Fruit fly (Drosophila melanogaster) whole organism, embryonic: ENCODE results near the gene CG33282.

ENCODE experiments used
- Aef1 ChIP-seq: fragments of 200-800 bp; sonication (Bioruptor generic); IDR thresholded peaks from 3 replicates; pipeline ENCODE4 v1.3.6; 2022; ENCODE audit warnings: missing biosample characterization, missing genetic modification characterization
- B-H2 ChIP-seq: fragments of 200-800 bp; sonication (Bioruptor generic); optimal IDR thresholded peaks from 2 replicates; lab custom pipeline; 2018; ENCODE audit warnings: missing biosample characterization, mild to moderate bottlenecking, missing genetic modification characterization
- CG10267 ChIP-seq: fragments of 200-800 bp; sonication (Bioruptor generic); optimal IDR thresholded peaks from 2 replicates; lab custom pipeline; 2018; ENCODE audit warnings: missing biosample characterization, mild to moderate bottlenecking, missing genetic modification characterization, moderate library complexity
- CG10462 ChIP-seq: fragments of 200-800 bp; sonication (Bioruptor generic); optimal IDR thresholded peaks from 2 replicates; lab custom pipeline; 2016; ENCODE audit warnings: missing biosample characterization, missing genetic modification characterization
- CG10979 ChIP-seq: fragments of 200-800 bp; sonication (Bioruptor generic); optimal IDR thresholded peaks from 2 replicates; lab custom pipeline; 2018; ENCODE audit warnings: missing biosample characterization, mild to moderate bottlenecking, missing genetic modification characterization, moderate library complexity
- CG1233 ChIP-seq: fragments of 200-800 bp; sonication (Bioruptor generic); optimal IDR thresholded peaks from 4 replicates; lab custom pipeline; 2018; ENCODE audit warnings: missing biosample characterization, mild to moderate bottlenecking, missing genetic modification characterization
- CG13123 ChIP-seq: fragments of 200-800 bp; sonication (Bioruptor generic); optimal IDR thresholded peaks from 2 replicates; lab custom pipeline; 2016; ENCODE audit warnings: missing biosample characterization, missing genetic modification characterization
- CG13624 ChIP-seq: fragments of 200-800 bp; sonication (Bioruptor generic); optimal IDR thresholded peaks from 2 replicates; lab custom pipeline; 2016; ENCODE audit warnings: missing biosample characterization, missing genetic modification characterization
- CG14014 ChIP-seq: fragments of 200-800 bp; sonication (Bioruptor generic); IDR thresholded peaks from 2 replicates; pipeline ENCODE4 v1.3.6; 2022; ENCODE audit warnings: missing biosample characterization, missing genetic modification characterization
- CG15011 ChIP-seq: fragments of 200-800 bp; sonication (Bioruptor generic); optimal IDR thresholded peaks from 3 replicates; lab custom pipeline; 2018; ENCODE audit warnings: missing biosample characterization, mild to moderate bottlenecking, missing genetic modification characterization
- CG15601 ChIP-seq: fragments of 200-800 bp; sonication (Bioruptor generic); optimal IDR thresholded peaks from 3 replicates; lab custom pipeline; 2019; ENCODE audit warnings: missing biosample characterization, mild to moderate bottlenecking, missing genetic modification characterization, moderate library complexity
- CG17359 ChIP-seq: fragments of 200-800 bp; sonication (Bioruptor generic); optimal IDR thresholded peaks from 3 replicates; lab custom pipeline; 2018; ENCODE audit warnings: missing biosample characterization, mild to moderate bottlenecking, missing genetic modification characterization, moderate library complexity
- CG18599 ChIP-seq: fragments of 200-800 bp; sonication (Bioruptor generic); optimal IDR thresholded peaks from 3 replicates; lab custom pipeline; 2017; ENCODE audit warnings: missing biosample characterization, missing genetic modification characterization, mild to moderate bottlenecking, moderate library complexity, missing genetic modification reagents
- CG18619 ChIP-seq: fragments of 200-800 bp; sonication (Bioruptor generic); optimal IDR thresholded peaks from 3 replicates; lab custom pipeline; 2017; ENCODE audit warnings: missing biosample characterization, mild to moderate bottlenecking, missing genetic modification characterization
- CG2199 ChIP-seq: fragments of 200-800 bp; sonication (Bioruptor generic); IDR thresholded peaks from 3 replicates; pipeline ENCODE4 v1.3.6; 2022; ENCODE audit warnings: missing biosample characterization, missing genetic modification characterization
- CG33213 ChIP-seq: fragments of 200-800 bp; sonication (Bioruptor generic); optimal IDR thresholded peaks from 3 replicates; lab custom pipeline; 2016; ENCODE audit warnings: missing biosample characterization, missing genetic modification characterization
- CG4404 ChIP-seq: fragments of 200-800 bp; sonication (Bioruptor generic); IDR thresholded peaks from 2 replicates; pipeline ENCODE4 v1.3.6; 2022; ENCODE audit warnings: missing biosample characterization, missing genetic modification characterization
- CG4707 ChIP-seq: fragments of 200-800 bp; sonication (Bioruptor generic); optimal IDR thresholded peaks from 2 replicates; lab custom pipeline; 2018; ENCODE audit warnings: missing biosample characterization, mild to moderate bottlenecking, missing genetic modification characterization, moderate library complexity
- CG4730 ChIP-seq: fragments of 200-800 bp; sonication (Bioruptor generic); IDR thresholded peaks from 2 replicates; pipeline ENCODE4 v1.3.6; 2022; ENCODE audit warnings: missing biosample characterization, missing genetic modification characterization
- CG6654 ChIP-seq: fragments of 200-800 bp; sonication (Bioruptor generic); optimal IDR thresholded peaks from 2 replicates; lab custom pipeline; 2017; ENCODE audit warnings: missing biosample characterization, mild to moderate bottlenecking, missing genetic modification characterization
- CG6791 ChIP-seq: fragments of 200-800 bp; sonication (Bioruptor generic); IDR thresholded peaks from 3 replicates; pipeline ENCODE4 v1.3.6; 2022; ENCODE audit warnings: missing biosample characterization, missing genetic modification characterization; ENCODE audit not compliant: partially characterized antibody
- CG7556 ChIP-seq: fragments of 200-800 bp; sonication (Bioruptor generic); optimal IDR thresholded peaks from 2 replicates; lab custom pipeline; 2017; ENCODE audit warnings: missing biosample characterization, mild to moderate bottlenecking, missing genetic modification characterization
- CG7745 ChIP-seq: fragments of 200-800 bp; sonication (Bioruptor generic); optimal IDR thresholded peaks from 2 replicates; lab custom pipeline; 2018; ENCODE audit warnings: missing biosample characterization, mild to moderate bottlenecking, missing genetic modification characterization, moderate library complexity
- CG8478 ChIP-seq: fragments of >200 bp; optimal IDR thresholded peaks from 2 replicates; lab custom pipeline; 2018
- CG8944 ChIP-seq: fragments of 200-800 bp; sonication (Bioruptor generic); optimal IDR thresholded peaks from 3 replicates; lab custom pipeline; 2016; ENCODE audit warnings: missing biosample characterization, missing genetic modification characterization
- CG9437 ChIP-seq: fragments of 200-800 bp; sonication (Bioruptor generic); optimal IDR thresholded peaks from 2 replicates; lab custom pipeline; 2018; ENCODE audit warnings: missing biosample characterization, mild to moderate bottlenecking, missing genetic modification characterization
- CG9876 ChIP-seq: fragments of 200-800 bp; sonication (Bioruptor generic); optimal IDR thresholded peaks from 2 replicates; lab custom pipeline; 2016; ENCODE audit warnings: missing biosample characterization, missing genetic modification characterization
- Camta ChIP-seq: fragments of 200-800 bp; sonication (Bioruptor generic); optimal IDR thresholded peaks from 2 replicates; lab custom pipeline; 2016; ENCODE audit warnings: missing biosample characterization, missing genetic modification characterization
- Chrac-16 ChIP-seq: fragments of 200-800 bp; sonication (Bioruptor generic); optimal IDR thresholded peaks from 3 replicates; lab custom pipeline; 2016; ENCODE audit warnings: missing biosample characterization, missing genetic modification characterization
- Deaf1 ChIP-seq: fragments of 200-800 bp; optimal IDR thresholded peaks from 3 replicates; lab custom pipeline; 2019; ENCODE audit warnings: missing biosample characterization, mild to moderate bottlenecking, missing genetic modification characterization, moderate library complexity
- Doc3 ChIP-seq: fragments of 200-800 bp; sonication (Bioruptor generic); IDR thresholded peaks from 3 replicates; pipeline ENCODE4 v1.3.6; 2022; ENCODE audit warnings: missing biosample characterization, missing genetic modification characterization; ENCODE audit not compliant: partially characterized antibody
- E2f2 ChIP-seq: fragments of 200-800 bp; sonication (Bioruptor generic); IDR thresholded peaks from 2 replicates; pipeline ENCODE4 v1.3.6; 2022; ENCODE audit warnings: missing biosample characterization, missing genetic modification characterization
- Fer1 ChIP-seq: fragments of 200-800 bp; sonication (Bioruptor generic); optimal IDR thresholded peaks from 2 replicates; lab custom pipeline; 2017; ENCODE audit warnings: missing biosample characterization, mild to moderate bottlenecking, missing genetic modification characterization
- HLH54F ChIP-seq: fragments of 200-800 bp; sonication (Bioruptor generic); optimal IDR thresholded peaks from 3 replicates; lab custom pipeline; 2016; ENCODE audit warnings: missing biosample characterization, missing genetic modification characterization
- HLHmδ ChIP-seq: fragments of 200-800 bp; sonication (Bioruptor generic); optimal IDR thresholded peaks from 2 replicates; lab custom pipeline; 2018; ENCODE audit warnings: missing biosample characterization, mild to moderate bottlenecking, missing genetic modification characterization, moderate library complexity
- HmgZ ChIP-seq: fragments of 200-800 bp; sonication (Bioruptor generic); optimal IDR thresholded peaks from 2 replicates; lab custom pipeline; 2018; ENCODE audit warnings: missing biosample characterization, mild to moderate bottlenecking, missing genetic modification characterization
- MTF-1 ChIP-seq: fragments of 200-800 bp; sonication (Bioruptor generic); optimal IDR thresholded peaks from 2 replicates; lab custom pipeline; 2018; ENCODE audit warnings: missing biosample characterization, mild to moderate bottlenecking, missing genetic modification characterization, borderline replicate concordance
- NfI ChIP-seq: fragments of 200-800 bp; sonication (Bioruptor generic); optimal IDR thresholded peaks from 3 replicates; lab custom pipeline; 2018; ENCODE audit warnings: missing biosample characterization, mild to moderate bottlenecking, missing genetic modification characterization, moderate library complexity
- Poxn ChIP-seq: fragments of 200-800 bp; sonication (Bioruptor generic); IDR thresholded peaks from 2 replicates; pipeline ENCODE4 v1.3.6; 2022; ENCODE audit warnings: missing biosample characterization, missing genetic modification characterization
- Ravus ChIP-seq: fragments of 200-800 bp; sonication (Bioruptor generic); IDR thresholded peaks from 2 replicates; pipeline ENCODE4 v1.3.6; 2022; ENCODE audit warnings: missing biosample characterization, missing genetic modification characterization
- Tbp ChIP-seq: fragments of >200 bp; optimal IDR thresholded peaks from 2 replicates; lab custom pipeline; 2018; ENCODE audit warnings: missing biosample characterization, missing genetic modification characterization
- bigmax ChIP-seq: fragments of 200-800 bp; sonication (Bioruptor generic); optimal IDR thresholded peaks from 2 replicates; lab custom pipeline; 2018; ENCODE audit warnings: missing biosample characterization, mild to moderate bottlenecking, missing genetic modification characterization
- chinmo ChIP-seq: fragments of 200-800 bp; sonication (Bioruptor generic); IDR thresholded peaks from 4 replicates; pipeline ENCODE4 v1.3.6; 2022; ENCODE audit warnings: missing biosample characterization, missing genetic modification characterization; ENCODE audit not compliant: partially characterized antibody
- croc ChIP-seq: fragments of 200-800 bp; sonication (Bioruptor generic); conservative IDR thresholded peaks from 3 replicates; pipeline ENCODE4 v1.3.6; 2022; ENCODE audit warnings: missing biosample characterization, missing genetic modification characterization
- dpn ChIP-seq, 2 experiments: fragments of 200-800 bp; sonication (Bioruptor generic); optimal IDR thresholded peaks; 3 replicates each; lab custom pipeline; 2016; ENCODE audit warnings: missing biosample characterization in 2 of 2, missing genetic modification characterization in 2 of 2
- fru ChIP-seq: fragments of >200 bp; optimal IDR thresholded peaks from 2 replicates; lab custom pipeline; 2017
- hbn ChIP-seq: fragments of 200-800 bp; sonication (Bioruptor generic); IDR thresholded peaks from 2 replicates; pipeline ENCODE4 v1.3.6; 2022; ENCODE audit warnings: missing biosample characterization, missing genetic modification characterization; ENCODE audit not compliant: partially characterized antibody
- onecut ChIP-seq: fragments of 200-800 bp; sonication (Bioruptor generic); IDR thresholded peaks from 2 replicates; pipeline ENCODE4 v1.3.6; 2022; ENCODE audit warnings: missing biosample characterization, missing genetic modification characterization
- pb ChIP-seq: fragments of 200-800 bp; sonication (Bioruptor generic); optimal IDR thresholded peaks from 3 replicates; lab custom pipeline; 2016; ENCODE audit warnings: missing biosample characterization, missing genetic modification characterization
- phol ChIP-seq: fragments of 200-800 bp; sonication (Bioruptor generic); optimal IDR thresholded peaks from 3 replicates; lab custom pipeline; 2018; ENCODE audit warnings: missing biosample characterization, mild to moderate bottlenecking, missing genetic modification characterization, moderate library complexity
- zfh2 ChIP-seq: fragments of 200-800 bp; sonication (Bioruptor generic); optimal IDR thresholded peaks from 2 replicates; lab custom pipeline; 2016; ENCODE audit warnings: missing biosample characterization, missing genetic modification characterization

CG33282 gene

DNA sequence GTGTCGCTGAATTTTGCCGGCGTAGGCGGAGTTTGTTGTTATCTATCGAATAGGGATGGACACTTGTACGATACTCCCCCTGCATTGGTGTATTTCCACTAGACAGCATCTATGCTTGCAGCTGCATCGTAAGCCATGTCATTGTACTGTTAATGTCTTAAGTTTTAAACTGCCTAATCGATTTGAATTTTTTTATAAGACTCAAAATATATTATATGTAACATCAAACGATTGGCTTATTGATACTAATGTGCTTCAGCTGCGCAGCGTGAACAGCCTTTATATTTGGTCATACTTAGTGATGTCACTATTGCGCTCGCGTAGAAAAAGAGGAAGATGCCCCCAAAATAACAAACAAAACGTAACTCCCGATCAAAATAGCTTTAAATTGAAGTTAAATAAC, 49.0 kb downstream of the CG33282 start, which contains the start of the genes CG9662 and Ptpa (continued):
- no peak; the same call in 1 of the 2 replicates for TF ChIP-seq onecut
- peak; percentile 82 for TF ChIP-seq NfI (GFP tag; lab: Kevin White, UChicago)
- peak; percentile 80 for TF ChIP-seq HmgZ
- peak; percentile 86 for TF ChIP-seq dpn (GFP tag; optimal IDR thresholded peaks at IDR 0.05; lab: Kevin White, UChicago)
- peak; percentile 57 for TF ChIP-seq CG13123 (GFP tag; lab: Kevin White, UChicago)
- TF ChIP-seq hbn (GFP tag; lab: Robert Waterston, UW) = peak; percentile 85
- no peak for TF ChIP-seq fru (lab: Kevin White, UChicago)
- peak; percentile 86 for TF ChIP-seq Chrac-16 (GFP tag; lab: Kevin White, UChicago)
- peak; percentile 55 for TF ChIP-seq CG15601
- TF ChIP-seq CG18599 (GFP tag; lab: Kevin White, UChicago) = peak; percentile 63
- peak; percentile 95 for TF ChIP-seq Aef1 (GFP tag; lab: Robert Waterston, UW)
- peak; percentile 79 for TF ChIP-seq CG9437
- TF ChIP-seq CG14014 (GFP tag; lab: Robert Waterston, UW) = peak; percentile 84
- TF ChIP-seq Ravus (GFP tag; lab: Robert Waterston, UW) = peak; percentile 61
- no peak for TF ChIP-seq CG2199 (GFP tag; lab: Robert Waterston, UW)
- TF ChIP-seq CG7556 (GFP tag; lab: Kevin White, UChicago) = peak; percentile 43
- TF ChIP-seq CG4707 (GFP tag; lab: Kevin White, UChicago) = no peak
- peak; percentile 28 for TF ChIP-seq B-H2
- peak; percentile 75 for TF ChIP-seq Camta (GFP tag; lab: Kevin White, UChicago)
- peak; percentile 55 for TF ChIP-seq CG1233 (GFP tag; lab: Kevin White, UChicago)
- no peak for TF ChIP-seq Fer1
- no peak for TF ChIP-seq CG15011 (GFP tag; lab: Kevin White, UChicago)
- TF ChIP-seq CG4404 (GFP tag; lab: Robert Waterston, UW) = peak; percentile 82
- no peak for TF ChIP-seq CG7745
- TF ChIP-seq CG33213 (GFP tag; lab: Kevin White, UChicago) = peak; percentile 77
- peak; percentile 39 for TF ChIP-seq pb (GFP tag; lab: Kevin White, UChicago)
- TF ChIP-seq CG10267 (tag; lab: Kevin White, UChicago) = peak; percentile 80
- TF ChIP-seq CG8944 (GFP tag; lab: Kevin White, UChicago) = peak; percentile 78
- TF ChIP-seq HLH54F (GFP tag; lab: Kevin White, UChicago) = peak; percentile 90
- peak; percentile 91 for TF ChIP-seq phol (tag; lab: Kevin White, UChicago)
- peak; percentile 76 for TF ChIP-seq CG9876 (GFP tag; lab: Kevin White, UChicago)
- no peak for TF ChIP-seq bigmax (GFP tag; lab: Kevin White, UChicago)
- TF ChIP-seq CG6654 (GFP tag; lab: Kevin White, UChicago) = peak; percentile 32
- peak; percentile 94 for TF ChIP-seq Doc3 (GFP tag; lab: Robert Waterston, UW)
- no peak for TF ChIP-seq HLHmδ (GFP tag; lab: Kevin White, UChicago)
- peak; percentile 68 for TF ChIP-seq CG18619 (GFP tag; lab: Kevin White, UChicago)
- TF ChIP-seq E2f2 = peak; percentile 67
- peak; percentile 91 for TF ChIP-seq CG13624 (GFP tag; lab: Kevin White, UChicago)
- no peak for TF ChIP-seq Deaf1 (tag; lab: Kevin White, UChicago)
- peak; percentile 64 for TF ChIP-seq CG4730 (GFP tag; lab: Robert Waterston, UW)
- peak; percentile 66 for TF ChIP-seq CG17359 (tag; lab: Kevin White, UChicago)
- peak; percentile 47 for TF ChIP-seq CG10462
- TF ChIP-seq CG8478 (lab: Kevin White, UChicago) = no peak
- TF ChIP-seq CG10979 (tag; lab: Kevin White, UChicago) = peak; percentile 75
- no peak for TF ChIP-seq MTF-1 (GFP tag; lab: Kevin White, UChicago)
- TF ChIP-seq Poxn = no peak
- TF ChIP-seq CG6791 = peak; percentile 75; the same call in 2 of the 3 replicates
- peak; percentile 80 for TF ChIP-seq croc
- peak; percentile 89 for TF ChIP-seq zfh2 (GFP tag; lab: Kevin White, UChicago)
- no peak for TF ChIP-seq Tbp
- TF ChIP-seq chinmo (GFP tag; lab: Robert Waterston, UW) = 0 out of 4 replicates have a peak, but pooled peaks have one; percentile 72
